Fruit fly (Drosophila melanogaster) whole organism, embryonic: ENCODE results near the gene CG42835.

Experiments
- Ada2b ChIP-seq: fragments of 200-800 bp; sonication (Bioruptor generic); IDR thresholded peaks from 2 replicates; pipeline ENCODE4 v1.3.6; 2022; ENCODE audit warnings: missing biosample characterization, missing genetic modification characterization
- Antp ChIP-seq: fragments of 200-800 bp; sonication (Bioruptor generic); optimal IDR thresholded peaks from 3 replicates; lab custom pipeline; 2016; ENCODE audit warnings: missing biosample characterization, missing genetic modification characterization
- Asciz ChIP-seq: fragments of 200-800 bp; sonication (Bioruptor generic); optimal IDR thresholded peaks from 2 replicates; lab custom pipeline; 2017; ENCODE audit warnings: missing biosample characterization, mild to moderate bottlenecking, missing genetic modification characterization, missing genetic modification reagents
- BtbVII ChIP-seq: fragments of 200-800 bp; sonication (Bioruptor generic); optimal IDR thresholded peaks from 3 replicates; lab custom pipeline; 2017; ENCODE audit warnings: missing biosample characterization, mild to moderate bottlenecking, missing genetic modification characterization
- CG10543 ChIP-seq: fragments of 200-800 bp; sonication (Bioruptor generic); optimal IDR thresholded peaks from 3 replicates; lab custom pipeline; 2017; ENCODE audit warnings: missing biosample characterization, mild to moderate bottlenecking, missing genetic modification characterization, moderate library complexity
- CG11085 ChIP-seq: fragments of 200-800 bp; sonication (Bioruptor generic); IDR thresholded peaks from 2 replicates; pipeline ENCODE4 v1.3.6; 2022; ENCODE audit warnings: missing biosample characterization, missing genetic modification characterization
- CG11456 ChIP-seq: fragments of 200-800 bp; sonication (Bioruptor generic); IDR thresholded peaks from 3 replicates; pipeline ENCODE4 v1.3.6; 2022; ENCODE audit warnings: missing biosample characterization, missing genetic modification characterization
- CG12236 ChIP-seq: fragments of 200-800 bp; sonication (Bioruptor generic); optimal IDR thresholded peaks from 2 replicates; lab custom pipeline; 2016; ENCODE audit warnings: missing biosample characterization, missing genetic modification characterization
- CG12391 ChIP-seq: fragments of 200-800 bp; sonication (Bioruptor generic); optimal IDR thresholded peaks from 3 replicates; lab custom pipeline; 2018; ENCODE audit warnings: missing biosample characterization, mild to moderate bottlenecking, missing genetic modification characterization, moderate library complexity
- CG13287 ChIP-seq: fragments of 200-800 bp; sonication (Bioruptor generic); IDR thresholded peaks from 2 replicates; pipeline ENCODE4 v1.3.6; 2022; ENCODE audit warnings: missing biosample characterization, missing genetic modification characterization; ENCODE audit not compliant: partially characterized antibody
- CG14014 ChIP-seq: fragments of 200-800 bp; sonication (Bioruptor generic); IDR thresholded peaks from 2 replicates; pipeline ENCODE4 v1.3.6; 2022; ENCODE audit warnings: missing biosample characterization, missing genetic modification characterization
- CG17385 ChIP-seq: fragments of 200-800 bp; sonication (Bioruptor generic); optimal IDR thresholded peaks from 3 replicates; lab custom pipeline; 2018; ENCODE audit warnings: missing biosample characterization, mild to moderate bottlenecking, missing genetic modification characterization
- CG18011 ChIP-seq: fragments of 200-800 bp; sonication (Bioruptor generic); optimal IDR thresholded peaks from 2 replicates; lab custom pipeline; 2017; ENCODE audit warnings: missing biosample characterization, missing genetic modification characterization, mild to moderate bottlenecking, moderate library complexity, missing genotype
- CG18764 ChIP-seq: fragments of 200-800 bp; sonication (Bioruptor generic); optimal IDR thresholded peaks from 3 replicates; lab custom pipeline; 2016; ENCODE audit warnings: missing biosample characterization, missing genetic modification characterization
- CG30431 ChIP-seq: fragments of 200-800 bp; sonication (Bioruptor generic); optimal IDR thresholded peaks from 2 replicates; lab custom pipeline; 2017; ENCODE audit warnings: missing biosample characterization, missing genetic modification characterization
- CG31441 ChIP-seq: fragments of 200-800 bp; sonication (Bioruptor generic); IDR thresholded peaks from 2 replicates; pipeline ENCODE4 v1.3.6; 2022; ENCODE audit warnings: missing biosample characterization, missing genetic modification characterization
- CG34422 ChIP-seq: fragments of 200-800 bp; sonication (Bioruptor generic); IDR thresholded peaks from 3 replicates; pipeline ENCODE4 v1.3.6; 2022; ENCODE audit warnings: missing biosample characterization, missing genetic modification characterization
- CG3838 ChIP-seq: fragments of 200-800 bp; sonication (Bioruptor generic); optimal IDR thresholded peaks from 3 replicates; lab custom pipeline; 2016; ENCODE audit warnings: missing biosample characterization, missing genetic modification characterization
- CG3847 ChIP-seq: fragments of 200-800 bp; sonication (Bioruptor generic); IDR thresholded peaks from 2 replicates; pipeline ENCODE4 v1.3.6; 2022; ENCODE audit warnings: missing biosample characterization, missing genetic modification characterization
- CG4328 ChIP-seq: fragments of 200-800 bp; sonication (Bioruptor generic); optimal IDR thresholded peaks from 3 replicates; lab custom pipeline; 2017; ENCODE audit warnings: missing biosample characterization, missing genetic modification reagents, missing genetic modification characterization
- CG43689 ChIP-seq: fragments of 200-800 bp; sonication (Bioruptor generic); IDR thresholded peaks from 2 replicates; pipeline ENCODE4 v1.3.6; 2022; ENCODE audit warnings: missing biosample characterization, missing genetic modification characterization
- CoRest ChIP-seq: fragments of 200-800 bp; sonication (Bioruptor generic); optimal IDR thresholded peaks from 3 replicates; lab custom pipeline; 2018; ENCODE audit warnings: missing biosample characterization, mild to moderate bottlenecking, missing genetic modification characterization, moderate library complexity
- Dbx ChIP-seq: fragments of 200-800 bp; sonication (Bioruptor generic); IDR thresholded peaks from 3 replicates; pipeline ENCODE4 v1.3.6; 2022; ENCODE audit warnings: missing biosample characterization, missing genetic modification characterization
- E2f1 ChIP-seq: fragments of 200-800 bp; sonication (Bioruptor generic); IDR thresholded peaks from 2 replicates; pipeline ENCODE4 v1.3.6; 2022; ENCODE audit warnings: missing biosample characterization, missing genetic modification characterization
- Fer1 ChIP-seq: fragments of 200-800 bp; sonication (Bioruptor generic); optimal IDR thresholded peaks from 2 replicates; lab custom pipeline; 2017; ENCODE audit warnings: missing biosample characterization, mild to moderate bottlenecking, missing genetic modification characterization
- HmgD ChIP-seq: fragments of 200-800 bp; sonication (Bioruptor generic); optimal IDR thresholded peaks from 3 replicates; lab custom pipeline; 2016; ENCODE audit warnings: missing biosample characterization, missing genetic modification characterization
- Kr ChIP-seq: fragments of 200-800 bp; sonication (Bioruptor generic); optimal IDR thresholded peaks from 2 replicates; lab custom pipeline; 2017; ENCODE audit warnings: missing biosample characterization, mild to moderate bottlenecking, missing genetic modification characterization
- Lhr ChIP-seq: fragments of 200-800 bp; sonication (Bioruptor generic); optimal IDR thresholded peaks from 3 replicates; lab custom pipeline; 2017; ENCODE audit warnings: mild to moderate bottlenecking, missing biosample characterization, missing genetic modification reagents, missing genetic modification characterization
- MBD-R2 ChIP-seq: fragments of 200-800 bp; sonication (Bioruptor generic); IDR thresholded peaks from 2 replicates; pipeline ENCODE4 v1.3.6; 2022; ENCODE audit warnings: missing biosample characterization, missing genetic modification characterization
- Max ChIP-seq: fragments of 200-800 bp; sonication (Bioruptor generic); optimal IDR thresholded peaks from 2 replicates; lab custom pipeline; 2016; ENCODE audit warnings: missing biosample characterization, mild to moderate bottlenecking, missing genetic modification characterization
- Mes4 ChIP-seq: fragments of 200-800 bp; sonication (Bioruptor generic); optimal IDR thresholded peaks from 2 replicates; lab custom pipeline; 2016; ENCODE audit warnings: missing biosample characterization, missing genetic modification characterization
- NC2β ChIP-seq: fragments of 200-800 bp; sonication (Bioruptor generic); optimal IDR thresholded peaks from 2 replicates; lab custom pipeline; 2016; ENCODE audit warnings: missing biosample characterization, missing genetic modification characterization
- Optix ChIP-seq: fragments of 200-800 bp; sonication (Bioruptor generic); IDR thresholded peaks from 3 replicates; pipeline ENCODE4 v1.3.6; 2022; ENCODE audit warnings: missing biosample characterization, missing genetic modification characterization
- al ChIP-seq: fragments of 200-800 bp; sonication (Bioruptor generic); IDR thresholded peaks from 2 replicates; pipeline ENCODE4 v1.3.6; 2022; ENCODE audit warnings: missing biosample characterization, missing genetic modification characterization
- chif ChIP-seq, 2 experiments: fragments of 200-800 bp; sonication (Bioruptor generic); optimal IDR thresholded peaks; 3 replicates each; lab custom pipeline; 2016; ENCODE audit warnings: missing biosample characterization in 2 of 2, missing genetic modification characterization in 2 of 2
- chm ChIP-seq: fragments of 200-800 bp; sonication (Bioruptor generic); IDR thresholded peaks from 2 replicates; pipeline ENCODE4 v1.3.6; 2022; ENCODE audit warnings: missing biosample characterization, missing genetic modification characterization
- crp ChIP-seq, 2 experiments: fragments of 200-800 bp; sonication (Bioruptor generic); optimal IDR thresholded peaks; 2 replicates in 1 of 2; 3 replicates in 1 of 2; lab custom pipeline; 2017; ENCODE audit warnings: missing biosample characterization in 2 of 2, missing genetic modification characterization in 2 of 2, mild to moderate bottlenecking in 1 of 2, moderate library complexity in 1 of 2
- eyg ChIP-seq: fragments of 200-800 bp; sonication (Bioruptor generic); optimal IDR thresholded peaks from 3 replicates; lab custom pipeline; 2016; ENCODE audit warnings: missing biosample characterization, missing genetic modification characterization
- fru ChIP-seq: fragments of >200 bp; optimal IDR thresholded peaks from 2 replicates; lab custom pipeline; 2017
- grau ChIP-seq: fragments of 200-800 bp; optimal IDR thresholded peaks from 3 replicates; lab custom pipeline; 2019; ENCODE audit warnings: missing biosample characterization, mild to moderate bottlenecking, missing genetic modification characterization, moderate library complexity
- h ChIP-seq: fragments of >200 bp; optimal IDR thresholded peaks from 2 replicates; lab custom pipeline; 2017
- jumu ChIP-seq: fragments of 200-800 bp; sonication (Bioruptor generic); optimal IDR thresholded peaks from 3 replicates; lab custom pipeline; 2016; ENCODE audit warnings: missing biosample characterization, missing genetic modification characterization
- lab ChIP-seq: fragments of 200-800 bp; sonication (Bioruptor generic); optimal IDR thresholded peaks from 3 replicates; lab custom pipeline; 2017; ENCODE audit warnings: missing biosample characterization, missing genetic modification characterization, mild to moderate bottlenecking, moderate library complexity, missing genetic modification reagents
- nmo ChIP-seq: fragments of 200-800 bp; sonication (Bioruptor generic); optimal IDR thresholded peaks from 2 replicates; lab custom pipeline; 2018; ENCODE audit warnings: missing biosample characterization, mild to moderate bottlenecking, missing genetic modification characterization, moderate library complexity
- peb ChIP-seq: fragments of 200-800 bp; sonication (Bioruptor generic); IDR thresholded peaks from 2 replicates; pipeline ENCODE4 v1.3.6; 2022; ENCODE audit warnings: missing biosample characterization, missing genetic modification characterization
- pho ChIP-seq: fragments of 200-800 bp; sonication (Bioruptor generic); optimal IDR thresholded peaks from 2 replicates; lab custom pipeline; 2016; ENCODE audit warnings: missing biosample characterization, missing genetic modification characterization
- pita ChIP-seq: fragments of 200-800 bp; sonication (Bioruptor generic); optimal IDR thresholded peaks from 2 replicates; lab custom pipeline; 2017; ENCODE audit warnings: missing biosample characterization, mild to moderate bottlenecking, missing genetic modification characterization
- schlank ChIP-seq: fragments of 200-800 bp; sonication (Bioruptor generic); optimal IDR thresholded peaks from 2 replicates; lab custom pipeline; 2018; ENCODE audit warnings: missing biosample characterization, mild to moderate bottlenecking, missing genetic modification characterization
- sens ChIP-seq: fragments of 200-800 bp; sonication (Bioruptor generic); peaks from one replicate; lab custom pipeline; 2016; ENCODE audit warnings: missing biosample characterization, missing genetic modification characterization
- sqz ChIP-seq: fragments of 200-800 bp; sonication (Bioruptor generic); optimal IDR thresholded peaks from 3 replicates; lab custom pipeline; 2018; ENCODE audit warnings: missing biosample characterization, mild to moderate bottlenecking, missing genetic modification characterization
- tin ChIP-seq: fragments of 200-800 bp; sonication (Bioruptor generic); optimal IDR thresholded peaks from 3 replicates; lab custom pipeline; 2016; ENCODE audit warnings: missing biosample characterization, missing genetic modification characterization
- wdn ChIP-seq: fragments of 200-800 bp; sonication (Bioruptor generic); IDR thresholded peaks from 2 replicates; pipeline ENCODE4 v1.3.6; 2022; ENCODE audit warnings: missing biosample characterization, missing genetic modification characterization

CG42835 gene

dm6 chr3R:17401289-17401752, 19.1 kb upstream of the CG42835 start (continued):
- TF ChIP-seq nmo (GFP tag; lab: Kevin White, UChicago), result peak; percentile 54
- 0 out of 3 replicates have a peak, but pooled peaks have one; percentile 32 for TF ChIP-seq CG34422 (GFP tag; lab: Robert Waterston, UW)
- TF ChIP-seq schlank (tag; lab: Kevin White, UChicago), result peak; percentile 13
- TF ChIP-seq CG10543 (GFP tag; lab: Kevin White, UChicago), result no peak
- TF ChIP-seq NC2β (GFP tag; lab: Kevin White, UChicago), result peak; percentile 26
- no peak for TF ChIP-seq CG30431 (GFP tag; lab: Kevin White, UChicago)
- 0 out of 2 replicates have a peak, but pooled peaks have one; percentile 8 for TF ChIP-seq wdn (GFP tag; lab: Robert Waterston, UW)
- TF ChIP-seq CoRest (tag; lab: Kevin White, UChicago), result peak; percentile 66
- 0 out of 2 replicates have a peak, but pooled peaks have one; percentile 29 for TF ChIP-seq E2f1 (GFP tag; lab: Robert Waterston, UW)
- no peak for TF ChIP-seq chm
- TF ChIP-seq sqz (GFP tag; lab: Kevin White, UChicago), result no peak
- TF ChIP-seq CG11456 (GFP tag; lab: Robert Waterston, UW), result peak; percentile 74
- no peak for TF ChIP-seq CG3838
- peak; percentile 8 for TF ChIP-seq CG12236 (GFP tag; lab: Kevin White, UChicago)
- TF ChIP-seq CG18764 (GFP tag; lab: Kevin White, UChicago), result peak; percentile 9
- TF ChIP-seq BtbVII (GFP tag; lab: Kevin White, UChicago), result peak; percentile 3
- TF ChIP-seq HmgD, result no peak
- no peak for TF ChIP-seq pita
- peak; percentile 62; the same call in 1 of the 2 replicates for TF ChIP-seq al
- peak; percentile 86 for TF ChIP-seq CG13287 (GFP tag; lab: Robert Waterston, UW)
- TF ChIP-seq lab (GFP tag; lab: Kevin White, UChicago), result peak; percentile 13
- peak; percentile 65 for TF ChIP-seq MBD-R2 (GFP tag; lab: Robert Waterston, UW)
- no peak for TF ChIP-seq tin (GFP tag; lab: Kevin White, UChicago)
- peak; percentile 45 for TF ChIP-seq Antp (GFP tag; lab: Kevin White, UChicago)
- TF ChIP-seq Optix, result no peak
- no peak for TF ChIP-seq Asciz (GFP tag; lab: Kevin White, UChicago)
- TF ChIP-seq CG3847 (GFP tag; lab: Robert Waterston, UW), result peak; percentile 40
- peak; percentile 52 for TF ChIP-seq CG18011 (GFP tag; lab: Kevin White, UChicago)
- TF ChIP-seq Lhr (GFP tag; lab: Kevin White, UChicago), result peak; percentile 61
- TF ChIP-seq sens (GFP tag; lab: Kevin White, UChicago), result peak; percentile 89
- TF ChIP-seq crp (GFP tag; optimal IDR thresholded peaks at IDR 0.05; lab: Kevin White, UChicago), result peak in 1 of 2 experiments; percentile 12
- peak; percentile 41 for TF ChIP-seq Fer1
- TF ChIP-seq CG4328 (GFP tag; lab: Kevin White, UChicago), result no peak
- peak; percentile 20 for TF ChIP-seq eyg (GFP tag; lab: Kevin White, UChicago)
- TF ChIP-seq pho (GFP tag; lab: Kevin White, UChicago), result peak; percentile 71
- TF ChIP-seq Kr, result no peak
- TF ChIP-seq Dbx, result peak; percentile 68; the same call in 2 of the 3 replicates
- TF ChIP-seq CG43689 (GFP tag; lab: Robert Waterston, UW), result no peak
- TF ChIP-seq fru (lab: Kevin White, UChicago), result no peak
- peak; percentile 60 for TF ChIP-seq CG17385 (GFP tag; lab: Kevin White, UChicago)
- peak; percentile 37 for TF ChIP-seq CG31441 (GFP tag; lab: Robert Waterston, UW)
- peak; percentile 75 for TF ChIP-seq CG12391
- TF ChIP-seq Ada2b (GFP tag; lab: Robert Waterston, UW), result peak; percentile 51; the same call in 1 of the 2 replicates
- peak; percentile 64 for TF ChIP-seq grau
- TF ChIP-seq peb, result no peak
- TF ChIP-seq jumu (GFP tag; lab: Kevin White, UChicago), result peak; percentile 42
- no peak for TF ChIP-seq Max (GFP tag; lab: Kevin White, UChicago)
- no peak for TF ChIP-seq CG11085 (GFP tag; lab: Robert Waterston, UW)
- no peak for TF ChIP-seq h (lab: Kevin White, UChicago)
- peak; percentile 27 for TF ChIP-seq Mes4
- peak in 1 of 2 experiments; percentile 43 for TF ChIP-seq chif (GFP tag; optimal IDR thresholded peaks at IDR 0.05; lab: Kevin White, UChicago)
- no peak for TF ChIP-seq CG14014 (GFP tag; lab: Robert Waterston, UW)
